Worm (Caenorhabditis elegans) whole organism, L4 larva: Measurements from ENCODE around the gene srx-125.
A peak's percentile ranks its signal among the peaks of the same experiment; 100 is the strongest.

Source experiments
- D1046.2 ChIP-seq: fragments of 200-800 bp; sonication (Bioruptor generic); IDR thresholded peaks from 2 replicates; pipeline ENCODE4 v1.3.6; 2022; ENCODE audit warnings: missing genetic modification characterization, missing compliant biosample characterization
- F10B5.3 ChIP-seq: sonication (generic microtip); optimal IDR thresholded peaks from 2 replicates; lab custom pipeline; 2016; ENCODE audit warnings: mild to moderate bottlenecking, missing genetic modification characterization, missing compliant biosample characterization
- F37D6.2 ChIP-seq: sonication (generic microtip); optimal IDR thresholded peaks from 2 replicates; lab custom pipeline; 2016; ENCODE audit warnings: mild to moderate bottlenecking, missing genetic modification characterization, missing compliant biosample characterization
- F49E8.2 ChIP-seq: sonication (generic microtip); optimal IDR thresholded peaks from 2 replicates; lab custom pipeline; 2016; ENCODE audit warnings: missing compliant biosample characterization, mild to moderate bottlenecking, missing genetic modification characterization, borderline replicate concordance
- R02D3.7 ChIP-seq: fragments of 150-350 bp; sonication (generic microtip); optimal IDR thresholded peaks from 3 replicates; lab custom pipeline; 2014; ENCODE audit warnings: missing biosample characterization, missing genetic modification characterization
- T20F7.1 ChIP-seq: fragments of 200-800 bp; sonication (Bioruptor generic); optimal IDR thresholded peaks from 2 replicates; lab custom pipeline; 2018; ENCODE audit warnings: mild to moderate bottlenecking, missing genetic modification characterization, missing compliant biosample characterization
- Y105C5A.15 ChIP-seq: fragments of 200-800 bp; sonication (Bioruptor generic); IDR thresholded peaks from 2 replicates; pipeline ENCODE4 v1.3.6; 2022; ENCODE audit warnings: missing genetic modification characterization, missing compliant biosample characterization
- Y48G9A.11 ChIP-seq: fragments of 200-800 bp; sonication (Bioruptor generic); IDR thresholded peaks from 2 replicates; pipeline ENCODE4 v1.3.6; 2022; ENCODE audit warnings: missing genetic modification reagents, missing genetic modification characterization, missing compliant biosample characterization
- ama-1 ChIP-seq: fragments of 150-350 bp; optimal IDR thresholded peaks from 2 replicates; lab custom pipeline; 2014; ENCODE audit warnings: inconsistent platforms, mixed read lengths
- arid-1 ChIP-seq: fragments of 200-800 bp; sonication (Bioruptor generic); conservative IDR thresholded peaks from 2 replicates; pipeline ENCODE4 v1.3.6; 2022; ENCODE audit warnings: missing genetic modification reagents, missing genetic modification characterization, missing compliant biosample characterization
- ceh-20 ChIP-seq: fragments of 200-800 bp; sonication (Bioruptor generic); IDR thresholded peaks from 2 replicates; pipeline ENCODE4 v1.3.6; 2022; ENCODE audit warnings: missing genetic modification reagents, missing genetic modification characterization, missing compliant biosample characterization
- ceh-32 ChIP-seq: sonication (generic microtip); optimal IDR thresholded peaks from 2 replicates; lab custom pipeline; 2016; ENCODE audit warnings: mild to moderate bottlenecking, missing genetic modification characterization, missing compliant biosample characterization; ENCODE audit not compliant: poor library complexity
- ceh-44 ChIP-seq: fragments of 200-800 bp; sonication (Bioruptor generic); IDR thresholded peaks from 2 replicates; pipeline ENCODE4 v1.3.6; 2022; ENCODE audit warnings: missing genetic modification reagents, missing genetic modification characterization, missing compliant biosample characterization
- ceh-82 ChIP-seq: sonication (generic microtip); optimal IDR thresholded peaks from 2 replicates; lab custom pipeline; 2017; ENCODE audit warnings: missing biosample characterization, missing genetic modification characterization
- ctbp-1 ChIP-seq: fragments of 200-800 bp; sonication (Bioruptor generic); IDR thresholded peaks from 2 replicates; pipeline ENCODE4 v1.3.6; 2022; ENCODE audit warnings: missing genetic modification reagents, missing genetic modification characterization, missing compliant biosample characterization
- daf-12 ChIP-seq: fragments of 150-350 bp; optimal IDR thresholded peaks from 2 replicates; lab custom pipeline; 2014; ENCODE audit warnings: missing biosample characterization, missing genetic modification reagents, missing genetic modification characterization
- daf-16 ChIP-seq, 3 experiments: sonication (generic microtip); optimal IDR thresholded peaks; 2 replicates each; lab custom pipeline; 2016 to 2017; ENCODE audit warnings: missing genetic modification characterization in 3 of 3, missing genetic modification reagents in 3 of 3, mild to moderate bottlenecking in 2 of 3, missing compliant biosample characterization in 2 of 3, missing biosample characterization in 1 of 3, moderate library complexity in 1 of 3
- dmd-6 ChIP-seq: fragments of 200-800 bp; sonication (Bioruptor generic); IDR thresholded peaks from 2 replicates; pipeline ENCODE4 v1.3.6; 2022; ENCODE audit warnings: missing genetic modification reagents, missing genetic modification characterization, missing compliant biosample characterization
- dmd-9 ChIP-seq: fragments of 200-800 bp; sonication (Bioruptor generic); IDR thresholded peaks from 2 replicates; pipeline ENCODE4 v1.3.6; 2022; ENCODE audit warnings: missing genetic modification reagents, missing genetic modification characterization, missing compliant biosample characterization
- dpl-1 ChIP-seq: fragments of 150-350 bp; optimal IDR thresholded peaks from 2 replicates; lab custom pipeline; 2014; ENCODE audit warnings: missing biosample characterization, missing genetic modification reagents, missing genetic modification characterization
- dve-1 ChIP-seq: sonication (generic microtip); optimal IDR thresholded peaks from 2 replicates; lab custom pipeline; 2017; ENCODE audit warnings: antibody characterized with exemption, mild to moderate bottlenecking, missing genetic modification characterization, missing compliant biosample characterization; ENCODE audit not compliant: insufficient read depth
- egl-27 ChIP-seq: sonication (generic microtip); optimal IDR thresholded peaks from 3 replicates; lab custom pipeline; 2017; ENCODE audit warnings: missing biosample characterization, missing genetic modification reagents, missing genetic modification characterization
- fos-1 ChIP-seq: fragments of 150-350 bp; optimal IDR thresholded peaks from 2 replicates; lab custom pipeline; 2014; ENCODE audit warnings: missing biosample characterization, missing genetic modification characterization
- hif-1 ChIP-seq, 2 experiments: sonication (generic microtip); optimal IDR thresholded peaks; 2 replicates each; lab custom pipeline; 2016 to 2017; ENCODE audit warnings: missing compliant biosample characterization in 2 of 2, missing genetic modification characterization in 2 of 2, missing genetic modification reagents in 2 of 2, missing genotype in 2 of 2, mild to moderate bottlenecking in 1 of 2
- hlh-30 ChIP-seq: sonication (generic microtip); optimal IDR thresholded peaks from 2 replicates; lab custom pipeline; 2017; ENCODE audit warnings: antibody characterized with exemption, mild to moderate bottlenecking, missing genetic modification characterization, missing compliant biosample characterization; ENCODE audit not compliant: insufficient read depth
- hmg-1.1 ChIP-seq: fragments of 200-800 bp; sonication (Bioruptor generic); IDR thresholded peaks from 2 replicates; pipeline ENCODE4 v1.3.6; 2022; ENCODE audit warnings: missing genetic modification reagents, missing genetic modification characterization, missing compliant biosample characterization
- lin-1 ChIP-seq: fragments of 200-800 bp; sonication (Bioruptor generic); IDR thresholded peaks from 2 replicates; pipeline ENCODE4 v1.3.6; 2022; ENCODE audit warnings: missing genetic modification reagents, missing genetic modification characterization, missing compliant biosample characterization
- lin-29 ChIP-seq: fragments of 200-800 bp; sonication (Bioruptor generic); IDR thresholded peaks from 2 replicates; pipeline ENCODE4 v1.3.6; 2022; ENCODE audit warnings: missing genetic modification reagents, missing genetic modification characterization, missing compliant biosample characterization
- madf-5 ChIP-seq, 2 experiments: fragments of 200-800 bp; sonication (Bioruptor generic); IDR thresholded peaks; 2 replicates each; pipeline ENCODE4 v1.3.6; 2022; ENCODE audit warnings: missing compliant biosample characterization in 2 of 2, missing genetic modification characterization in 2 of 2
- madf-9 ChIP-seq: fragments of 200-800 bp; sonication (Bioruptor generic); conservative IDR thresholded peaks from 2 replicates; pipeline ENCODE4 v1.3.6; 2022; ENCODE audit warnings: missing genetic modification reagents, missing genetic modification characterization, missing compliant biosample characterization
- mdl-1 ChIP-seq, 2 experiments: fragments of 150-350 bp in 1 of 2; sonication (generic microtip) in 1 of 2; optimal IDR thresholded peaks; 2 replicates each; lab custom pipeline; 2014 to 2017; ENCODE audit warnings: missing biosample characterization in 2 of 2, missing genetic modification characterization in 2 of 2
- mxl-3 ChIP-seq: fragments of 200-800 bp; sonication (Bioruptor generic); optimal IDR thresholded peaks from 2 replicates; lab custom pipeline; 2018; ENCODE audit warnings: mild to moderate bottlenecking, missing genetic modification characterization, missing compliant biosample characterization
- nhr-10 ChIP-seq: fragments of 150-350 bp; optimal IDR thresholded peaks from 2 replicates; lab custom pipeline; 2014; ENCODE audit warnings: missing biosample characterization, missing genetic modification characterization
- nhr-11 ChIP-seq: fragments of 150-350 bp; optimal IDR thresholded peaks from 2 replicates; lab custom pipeline; 2014; ENCODE audit warnings: missing biosample characterization, missing genetic modification characterization
- nhr-111 ChIP-seq: fragments of 200-800 bp; sonication (Bioruptor generic); optimal IDR thresholded peaks from 2 replicates; lab custom pipeline; 2018; ENCODE audit warnings: mild to moderate bottlenecking, missing genetic modification characterization, missing compliant biosample characterization
- nhr-41 ChIP-seq: fragments of 200-800 bp; sonication (Bioruptor generic); IDR thresholded peaks from 2 replicates; pipeline ENCODE4 v1.3.6; 2022; ENCODE audit warnings: missing genetic modification reagents, missing genetic modification characterization, missing compliant biosample characterization
- nhr-6 ChIP-seq: fragments of 150-350 bp; optimal IDR thresholded peaks from 2 replicates; lab custom pipeline; 2014; ENCODE audit warnings: missing biosample characterization, missing genetic modification characterization
- nhr-76 ChIP-seq: fragments of 150-350 bp; optimal IDR thresholded peaks from 2 replicates; lab custom pipeline; 2014; ENCODE audit warnings: missing biosample characterization, missing genetic modification characterization
- pha-4 ChIP-seq, 2 experiments: fragments of 150-350 bp in 1 of 2; fragments of 200-800 bp in 1 of 2; sonication (Bioruptor generic) in 1 of 2; IDR thresholded peaks in 1 of 2; optimal IDR thresholded peaks in 1 of 2; 2 replicates each; pipeline versions ENCODE4 v1.3.6 to Lab custom; 2014 to 2022; ENCODE audit warnings: missing genetic modification characterization in 2 of 2, missing genetic modification reagents in 2 of 2, missing biosample characterization in 1 of 2, missing compliant biosample characterization in 1 of 2
- php-3 ChIP-seq: fragments of 200-800 bp; sonication (Bioruptor generic); IDR thresholded peaks from 2 replicates; pipeline ENCODE4 v1.3.6; 2022; ENCODE audit warnings: missing genetic modification reagents, missing genetic modification characterization, missing compliant biosample characterization
- rbr-2 ChIP-seq: sonication (generic microtip); optimal IDR thresholded peaks from 2 replicates; lab custom pipeline; 2016; ENCODE audit warnings: missing genotype, missing genetic modification characterization, missing compliant biosample characterization
- saeg-2 ChIP-seq: fragments of 200-800 bp; sonication (Bioruptor generic); IDR thresholded peaks from 2 replicates; pipeline ENCODE4 v1.3.6; 2022; ENCODE audit warnings: missing genetic modification reagents, missing genetic modification characterization, missing compliant biosample characterization
- skn-1 ChIP-seq: fragments of 150-350 bp; optimal IDR thresholded peaks from 2 replicates; lab custom pipeline; 2014; ENCODE audit warnings: missing biosample characterization, missing genetic modification characterization
- snpc-1.2 ChIP-seq: fragments of 200-800 bp; sonication (Bioruptor generic); IDR thresholded peaks from 2 replicates; pipeline ENCODE4 v1.3.6; 2022; ENCODE audit warnings: missing genetic modification reagents, missing genetic modification characterization, missing compliant biosample characterization
- spr-1 ChIP-seq: sonication (generic microtip); optimal IDR thresholded peaks from 2 replicates; lab custom pipeline; 2016; ENCODE audit warnings: mild to moderate bottlenecking, missing genetic modification characterization, missing compliant biosample characterization
- tag-97 ChIP-seq: fragments of 200-800 bp; sonication (Bioruptor generic); IDR thresholded peaks from 2 replicates; pipeline ENCODE4 v1.3.6; 2022; ENCODE audit warnings: missing genetic modification characterization, missing compliant biosample characterization
- tra-1 ChIP-seq: fragments of 200-800 bp; sonication (Bioruptor generic); IDR thresholded peaks from 2 replicates; pipeline ENCODE4 v1.3.6; 2022; ENCODE audit warnings: missing genetic modification reagents, missing genetic modification characterization, missing compliant biosample characterization
- unc-39 ChIP-seq: sonication (generic microtip); optimal IDR thresholded peaks from 2 replicates; lab custom pipeline; 2017; ENCODE audit warnings: missing biosample characterization, missing genetic modification characterization
- unc-62 ChIP-seq, 3 experiments: fragments of 150-350 bp in 1 of 3; sonication (generic microtip); optimal IDR thresholded peaks in 2 of 3; peaks in 1 of 3; 1 replicate in 1 of 3; 2 replicates in 2 of 3; lab custom pipeline; 2014 to 2017; ENCODE audit warnings: missing biosample characterization in 3 of 3, missing genetic modification characterization in 3 of 3, missing genetic modification reagents in 3 of 3, missing genotype in 1 of 3
- vab-7 ChIP-seq: fragments of 200-800 bp; sonication (Bioruptor generic); IDR thresholded peaks from 2 replicates; pipeline ENCODE4 v1.3.6; 2022; ENCODE audit warnings: missing genetic modification reagents, missing genetic modification characterization, missing compliant biosample characterization

The srx-125 gene

ce11 chrV:13369663-13370062, 2.5 kb downstream of the srx-125 start (continued):
- TF ChIP-seq nhr-6 = no peak
- TF ChIP-seq saeg-2 (GFP tag; lab: Robert Waterston, UW) = no peak
- TF ChIP-seq dpl-1 (GFP tag; lab: Kevin White, UChicago) = no peak
- peak; percentile 36 for TF ChIP-seq nhr-10
- no peak for TF ChIP-seq F37D6.2 (tag; lab: Kevin White, UChicago)
- no peak for TF ChIP-seq ceh-32 (tag; lab: Kevin White, UChicago)
- no peak for TF ChIP-seq arid-1 (GFP tag; lab: Robert Waterston, UW)
- TF ChIP-seq madf-5 (GFP tag; IDR thresholded peaks at IDR 0.05; lab: Robert Waterston, UW) = no peak
- 0 out of 2 replicates have a peak, but pooled peaks have one; percentile 6 for TF ChIP-seq php-3
- peak; percentile 77 for TF ChIP-seq dmd-6 (GFP tag; lab: Robert Waterston, UW)
- TF ChIP-seq spr-1 (tag; lab: Kevin White, UChicago) = no peak
- TF ChIP-seq hlh-30 (tag; lab: Kevin White, UChicago) = no peak
- TF ChIP-seq ctbp-1 (GFP tag; lab: Robert Waterston, UW) = no peak
- no peak for TF ChIP-seq ceh-44 (GFP tag; lab: Robert Waterston, UW)
- TF ChIP-seq egl-27 (tag; lab: Kevin White, UChicago) = no peak
- TF ChIP-seq lin-29 (GFP tag; lab: Robert Waterston, UW) = no peak
- no peak for TF ChIP-seq pha-4 (GFP tag; IDR thresholded peaks at IDR 0.05; lab: Robert Waterston, UW)
- TF ChIP-seq pha-4 (tag; optimal IDR thresholded peaks at IDR 0.05; lab: Kevin White, UChicago) = no peak
- TF ChIP-seq Y105C5A.15 (GFP tag; lab: Robert Waterston, UW) = no peak
- no peak for TF ChIP-seq ceh-20 (GFP tag; lab: Robert Waterston, UW)
- no peak for TF ChIP-seq vab-7
- no peak for TF ChIP-seq hif-1 (tag; optimal IDR thresholded peaks at IDR 0.05; lab: Kevin White, UChicago)
- TF ChIP-seq skn-1 (tag; lab: Kevin White, UChicago) = no peak
- TF ChIP-seq daf-12 (tag; lab: Kevin White, UChicago) = no peak
- no peak for TF ChIP-seq ceh-82 (tag; lab: Kevin White, UChicago)
- no peak for TF ChIP-seq D1046.2 (GFP tag; lab: Robert Waterston, UW)
- TF ChIP-seq dmd-9 (GFP tag; lab: Robert Waterston, UW) = no peak
- TF ChIP-seq nhr-76 (tag; lab: Kevin White, UChicago) = no peak
- no peak for TF ChIP-seq Y48G9A.11 (GFP tag; lab: Robert Waterston, UW)
- TF ChIP-seq unc-62 (GFP tag; optimal IDR thresholded peaks at IDR 0.05 in 1 of 2; lab: Kevin White, UChicago) = peak in 1 of 2 experiments; percentile 6
- no peak for TF ChIP-seq unc-62 (tag; optimal IDR thresholded peaks at IDR 0.05; lab: Kevin White, UChicago)
- no peak for TF ChIP-seq nhr-41 (GFP tag; lab: Robert Waterston, UW)
- TF ChIP-seq mdl-1 (tag; optimal IDR thresholded peaks at IDR 0.05; lab: Kevin White, UChicago) = peak in 1 of 2 experiments; percentile 7
- TF ChIP-seq lin-1 (GFP tag; lab: Robert Waterston, UW) = peak; percentile 23; the same call in 1 of the 2 replicates
- TF ChIP-seq unc-39 (tag; lab: Kevin White, UChicago) = no peak
- no peak for TF ChIP-seq snpc-1.2 (GFP tag; lab: Robert Waterston, UW)
- peak; percentile 41 for TF ChIP-seq dve-1 (tag; lab: Kevin White, UChicago)
- peak; percentile 66 for TF ChIP-seq mxl-3 (GFP tag; lab: Kevin White, UChicago)
- TF ChIP-seq F49E8.2 (tag; lab: Kevin White, UChicago) = no peak
- TF ChIP-seq fos-1 (tag; lab: Kevin White, UChicago) = no peak
- TF ChIP-seq rbr-2 (tag; lab: Kevin White, UChicago) = no peak
- TF ChIP-seq nhr-11 (tag; lab: Kevin White, UChicago) = no peak
- no peak for TF ChIP-seq madf-9 (GFP tag; lab: Robert Waterston, UW)
- no peak for TF ChIP-seq tag-97
- TF ChIP-seq F10B5.3 (tag; lab: Kevin White, UChicago) = no peak
- TF ChIP-seq ama-1 = no peak
- TF ChIP-seq R02D3.7 (tag; lab: Kevin White, UChicago) = no peak
- peak; percentile 48; the same call in 1 of the 2 replicates for TF ChIP-seq tra-1 (GFP tag; lab: Robert Waterston, UW)
- no peak for TF ChIP-seq nhr-111 (GFP tag; lab: Kevin White, UChicago)
- no peak for TF ChIP-seq daf-16 (GFP tag; optimal IDR thresholded peaks at IDR 0.05; lab: Kevin White, UChicago)
- peak; percentile 68 for TF ChIP-seq daf-16 (tag; optimal IDR thresholded peaks at IDR 0.05; lab: Kevin White, UChicago)
- peak; percentile 31 for TF ChIP-seq T20F7.1 (GFP tag; lab: Kevin White, UChicago)
- no peak for TF ChIP-seq hmg-1.1 (GFP tag; lab: Robert Waterston, UW)
